Worm (Caenorhabditis elegans): ENCODE results near the gene garr-1.

Gene garr-1

DNA sequence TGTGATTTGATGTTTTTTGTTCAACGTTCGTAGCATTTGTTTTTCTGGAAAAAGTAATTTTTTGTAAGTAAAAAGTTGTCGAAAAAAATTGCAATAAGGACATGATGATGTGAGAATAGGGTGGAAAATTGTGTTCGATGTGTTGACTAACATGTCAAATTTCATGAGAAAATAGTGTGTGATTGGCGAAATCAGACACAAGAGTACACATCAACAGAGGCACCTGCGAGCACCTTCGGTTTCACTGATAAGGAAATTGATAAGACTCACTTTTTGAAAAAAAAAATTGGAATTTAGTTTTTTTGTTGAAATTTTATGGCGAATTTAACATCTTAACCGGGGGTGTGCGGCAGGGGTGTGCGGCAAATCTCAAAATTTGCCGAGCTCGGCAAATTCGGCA lies 14.5 kb downstream of the garr-1 start, which contains the start of gene hum-8:
Gene hum-8, minus strand, starts transcription at position 46 of the 400 bp plus-strand sequence.
- TF ChIP-seq nhr-77 (tag; optimal IDR thresholded peaks at IDR 0.05) = no peak
- peak; percentile 91 for TF ChIP-seq fos-1 (tag; optimal IDR thresholded peaks at IDR 0.05)

DNA sequence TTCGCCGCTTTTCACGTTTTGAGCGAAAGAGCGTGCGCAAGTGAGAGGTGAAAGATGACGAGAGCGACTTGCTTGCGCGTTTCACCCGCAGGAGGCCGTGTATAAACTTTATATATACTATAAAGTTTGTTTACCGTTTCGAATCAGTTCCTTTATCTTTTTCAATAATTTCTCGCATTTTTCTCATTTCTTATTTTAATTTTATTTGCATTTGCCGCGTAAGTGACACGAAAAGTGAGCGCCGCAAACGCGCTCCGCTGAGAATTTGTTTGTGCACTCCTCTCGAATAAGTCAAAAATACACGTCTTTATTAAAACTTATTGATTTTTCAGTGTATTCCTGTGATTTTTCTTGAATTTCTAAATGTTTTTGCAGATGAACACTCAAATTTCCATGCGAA lies 17.7 kb downstream of the garr-1 start, which contains the start of gene mrpl-55:
Gene mrpl-55, plus strand, starts transcription at position 364 of the 400 bp plus-strand sequence.
- TF ChIP-seq nhr-12 (tag; optimal IDR thresholded peaks at IDR 0.05) (no peak), dmd-4 (tag; optimal IDR thresholded peaks at IDR 0.05) (no peak), nhr-11 (tag; optimal IDR thresholded peaks at IDR 0.05) (no peak), mdl-1 (tag; optimal IDR thresholded peaks at IDR 0.05) (peak in 1 of 2 experiments; percentile 30), aly-2 (tag; optimal IDR thresholded peaks at IDR 0.05) (no peak), lin-39 (tag; optimal IDR thresholded peaks at IDR 0.05) (no peak), skn-1 (tag; optimal IDR thresholded peaks at IDR 0.05) (no peak), C34F6.9 (tag; optimal IDR thresholded peaks at IDR 0.05) (peak; percentile 93), F13H6.1 (tag; optimal IDR thresholded peaks at IDR 0.05) (peak; percentile 73), Y55F3AM.14 (GFP tag; optimal IDR thresholded peaks at IDR 0.05) (no peak), nhr-77 (tag; optimal IDR thresholded peaks at IDR 0.05) (peak; percentile 56), ztf-11 (tag; optimal IDR thresholded peaks at IDR 0.05) (no peak), mbf-1 (tag; optimal IDR thresholded peaks at IDR 0.05) (no peak), nhr-23 (tag; optimal IDR thresholded peaks at IDR 0.05) (no peak), lin-11 (tag; optimal IDR thresholded peaks at IDR 0.05) (peak; percentile 44), lin-13 (GFP tag; optimal IDR thresholded peaks at IDR 0.05) (peak; percentile 94), fos-1 (tag; optimal IDR thresholded peaks at IDR 0.05) (peak; percentile 81), nhr-21 (tag; optimal IDR thresholded peaks at IDR 0.05) (peak; percentile 88), crh-2 (tag; optimal IDR thresholded peaks at IDR 0.05) (peak; percentile 95), alr-1 (tag; optimal IDR thresholded peaks at IDR 0.05) (peak; percentile 42), sma-3 (GFP tag; optimal IDR thresholded peaks at IDR 0.05) (peak; percentile 94), nhr-129 (tag; optimal IDR thresholded peaks at IDR 0.05) (peak; percentile 77), sma-9 (GFP tag; optimal IDR thresholded peaks at IDR 0.05) (peak; percentile 76), sma-9 (tag; optimal IDR thresholded peaks at IDR 0.05) (no peak), elt-3 (tag; optimal IDR thresholded peaks at IDR 0.05) (no peak), ztf-4 (tag; optimal IDR thresholded peaks at IDR 0.05) (peak; percentile 77), nhr-25 (tag; optimal IDR thresholded peaks at IDR 0.05) (peak; percentile 71), unc-39 (tag; optimal IDR thresholded peaks at IDR 0.05) (no peak), snpc-4 (tag; optimal IDR thresholded peaks at IDR 0.05) (peak; percentile 81), unc-62 (GFP tag; optimal IDR thresholded peaks at IDR 0.05) (no peak), mab-5 (tag; optimal IDR thresholded peaks at IDR 0.05) (peak; percentile 14), ama-1 (optimal IDR thresholded peaks at IDR 0.05) (peak; percentile 12), elt-1 (tag; optimal IDR thresholded peaks at IDR 0.05) (no peak), gmeb-1 (tag; optimal IDR thresholded peaks at IDR 0.05) (peak; percentile 96), peb-1 (tag; optimal IDR thresholded peaks at IDR 0.05) (no peak), zag-1 (tag; optimal IDR thresholded peaks at IDR 0.05) (peak; percentile 39), nhr-10 (tag; optimal IDR thresholded peaks at IDR 0.05) (no peak), R02D3.7 (tag; optimal IDR thresholded peaks at IDR 0.05) (peak; percentile 35), lsy-2 (tag; optimal IDR thresholded peaks at IDR 0.05) (peak; percentile 78 to 94), nhr-6 (tag; optimal IDR thresholded peaks at IDR 0.05) (peak; percentile 71), unc-55 (GFP tag; optimal IDR thresholded peaks at IDR 0.05) (peak; percentile 96), egl-27 (tag; optimal IDR thresholded peaks at IDR 0.05) (peak; percentile 51), blmp-1 (tag; optimal IDR thresholded peaks at IDR 0.05; ENCODE audit: insufficient read depth) (peak; percentile 1), ztf-1 (GFP tag; conservative IDR thresholded peaks at IDR 0.05) (no peak), ceh-82 (tag; optimal IDR thresholded peaks at IDR 0.05) (no peak), ceh-16 (tag; optimal IDR thresholded peaks at IDR 0.05) (peak; percentile 74), sem-4 (tag; optimal IDR thresholded peaks at IDR 0.05) (peak; percentile 75), ZK546.5 (tag; optimal IDR thresholded peaks at IDR 0.05) (peak; percentile 27), nhr-237 (tag; optimal IDR thresholded peaks at IDR 0.05) (no peak)

Data from whole organism, L2 larva.